Worm (Caenorhabditis elegans) whole organism, midembryonic: ENCODE results near the gene ins-31.

Source experiments
- T22C8.4 ChIP-seq: fragments of 200-800 bp; sonication (Bioruptor generic); IDR thresholded peaks from 2 replicates; pipeline ENCODE4 v1.3.6; 2022; ENCODE audit warnings: missing genetic modification characterization, missing compliant biosample characterization
- cog-1 ChIP-seq: sonication (generic microtip); optimal IDR thresholded peaks from 2 replicates; lab custom pipeline; 2016; ENCODE audit warnings: missing genetic modification characterization, missing compliant biosample characterization
- flt-1 ChIP-seq: fragments of 200-800 bp; sonication (Bioruptor generic); IDR thresholded peaks from 2 replicates; pipeline ENCODE4 v1.3.6; 2022; ENCODE audit warnings: missing genetic modification characterization, missing compliant biosample characterization
- klf-2 ChIP-seq: fragments of 200-800 bp; sonication (Bioruptor generic); conservative IDR thresholded peaks from 2 replicates; pipeline ENCODE4 v1.3.6; 2022; ENCODE audit warnings: missing genetic modification reagents, missing genetic modification characterization, missing compliant biosample characterization
- med-1 ChIP-seq: sonication (generic microtip); optimal IDR thresholded peaks from 2 replicates; lab custom pipeline; 2017; ENCODE audit warnings: missing genetic modification characterization, mild to moderate bottlenecking, missing compliant biosample characterization, antibody characterized with exemption, missing genetic modification reagents; ENCODE audit not compliant: insufficient read depth
- ref-1 ChIP-seq: fragments of 200-800 bp; sonication (Bioruptor generic); conservative IDR thresholded peaks from 2 replicates; pipeline ENCODE4 v1.3.6; 2022; ENCODE audit warnings: missing genetic modification reagents, missing genetic modification characterization, missing compliant biosample characterization
- tab-1 ChIP-seq: fragments of 200-800 bp; sonication (Bioruptor generic); IDR thresholded peaks from 2 replicates; pipeline ENCODE4 v1.3.6; 2022; ENCODE audit warnings: missing genetic modification characterization, missing compliant biosample characterization
- ztf-23 ChIP-seq: fragments of 200-800 bp; sonication (Bioruptor generic); IDR thresholded peaks from 2 replicates; pipeline ENCODE4 v1.3.6; 2022; ENCODE audit warnings: missing genetic modification reagents, missing genetic modification characterization, missing compliant biosample characterization
- ztf-29 ChIP-seq: fragments of 200-800 bp; sonication (Bioruptor generic); IDR thresholded peaks from 2 replicates; pipeline ENCODE4 v1.3.6; 2022; ENCODE audit warnings: missing genetic modification reagents, missing genetic modification characterization, missing compliant biosample characterization

ins-31 gene

ce11 chrII:3126741-3127140, at the start of gene ins-31:
Gene ins-31, plus strand, starts transcription at chrII:3127041.
- 0 out of 2 replicates have a peak, but pooled peaks have one; percentile 32 for TF ChIP-seq ztf-23 (GFP tag; lab: Robert Waterston, UW)

- no peak for TF ChIP-seq flt-1
These were observed 48.3 kb upstream of the ins-31 start, which contains the start of gene copb-1 for ce11 chrII:3078496-3078895. Gene copb-1, plus strand, starts transcription at chrII:3078796.

DNA sequence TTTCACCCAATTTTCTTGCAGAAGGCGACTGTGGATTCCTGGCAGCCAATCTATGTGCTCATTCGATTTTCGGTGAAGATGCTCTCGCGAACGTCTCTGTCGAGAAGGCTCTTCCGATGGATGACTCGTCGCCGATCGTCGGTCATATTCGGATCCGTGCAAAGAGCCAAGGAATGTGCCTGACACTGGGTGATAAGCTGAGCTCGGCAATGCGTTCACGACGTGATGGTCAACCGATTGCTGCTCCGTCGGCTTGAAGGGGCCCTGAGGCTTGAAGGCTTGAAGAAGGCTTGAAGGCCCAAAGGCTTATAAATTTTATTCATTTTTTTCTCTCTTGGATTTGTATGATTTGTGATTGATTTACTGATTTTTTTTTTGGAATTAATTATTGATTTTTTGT, 39.7 kb upstream of the ins-31 start:
- TF ChIP-seq ztf-23 (GFP tag; lab: Robert Waterston, UW) (no peak), ztf-29 (GFP tag; lab: Robert Waterston, UW) (no peak), tab-1 (GFP tag; lab: Robert Waterston, UW) (no peak), flt-1 (no peak), T22C8.4 (GFP tag; lab: Robert Waterston, UW) (no peak), cog-1 (tag; lab: Kevin White, UChicago) (no peak), med-1 (GFP tag; lab: Kevin White, UChicago) (no peak), ref-1 (GFP tag; lab: Robert Waterston, UW) (no peak), klf-2 (GFP tag; lab: Robert Waterston, UW) (no peak)

- TF ChIP-seq cog-1 (tag; lab: Kevin White, UChicago) (no peak), ztf-29 (GFP tag; lab: Robert Waterston, UW) (no peak), med-1 (GFP tag; lab: Kevin White, UChicago) (no peak), flt-1 (no peak), ztf-23 (GFP tag; lab: Robert Waterston, UW) (no peak), T22C8.4 (GFP tag; lab: Robert Waterston, UW) (no peak), ref-1 (GFP tag; lab: Robert Waterston, UW) (no peak), klf-2 (GFP tag; lab: Robert Waterston, UW) (no peak), tab-1 (GFP tag; lab: Robert Waterston, UW) (no peak)
These were observed 35.6 kb upstream of the ins-31 start, which contains the start of gene srg-21 for ce11 chrII:3091268-3091667. Gene srg-21, minus strand, starts transcription at chrII:3091368.

- TF ChIP-seq T22C8.4 (GFP tag; lab: Robert Waterston, UW) (no peak), klf-2 (GFP tag; lab: Robert Waterston, UW) (no peak), ref-1 (GFP tag; lab: Robert Waterston, UW) (no peak), med-1 (GFP tag; lab: Kevin White, UChicago) (no peak), ztf-29 (GFP tag; lab: Robert Waterston, UW) (no peak), tab-1 (GFP tag; lab: Robert Waterston, UW) (no peak), flt-1 (no peak), cog-1 (tag; lab: Kevin White, UChicago) (no peak), ztf-23 (GFP tag; lab: Robert Waterston, UW) (no peak)
These were observed 33.5 kb upstream of the ins-31 start, which contains the start of gene srg-22 for ce11 chrII:3093352-3093751. Gene srg-22, minus strand, starts transcription at chrII:3093452.

- TF ChIP-seq tab-1 (GFP tag; lab: Robert Waterston, UW) (no peak), flt-1 (no peak), ztf-23 (GFP tag; lab: Robert Waterston, UW) (no peak), ref-1 (GFP tag; lab: Robert Waterston, UW) (no peak), T22C8.4 (GFP tag; lab: Robert Waterston, UW) (no peak), cog-1 (tag; lab: Kevin White, UChicago) (no peak), med-1 (GFP tag; lab: Kevin White, UChicago) (no peak)
These were observed 30.8 kb upstream of the ins-31 start, which contains the start of gene srg-23 for ce11 chrII:3096060-3096459. Gene srg-23, minus strand, starts transcription at chrII:3096160.

DNA sequence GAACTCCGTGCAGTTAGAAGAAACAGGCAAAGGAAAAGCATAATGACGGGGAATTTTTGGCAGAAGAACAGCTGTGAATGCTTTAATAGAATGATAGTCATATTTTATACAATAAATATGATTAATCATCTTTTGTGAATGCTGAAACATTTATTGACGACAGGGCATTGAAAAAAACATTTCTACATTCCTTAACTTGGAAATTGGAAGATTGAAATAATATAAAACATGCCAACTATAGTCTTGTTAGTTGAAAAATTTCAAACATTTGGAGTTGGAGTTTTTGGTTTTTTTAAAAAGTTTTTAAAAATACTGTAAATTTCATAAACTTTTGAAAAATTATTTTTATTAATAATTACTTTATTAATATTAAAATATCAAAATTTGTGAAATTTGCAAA, 30.0 kb upstream of the ins-31 start, which contains the start of gene Y25C1A.14:
Gene Y25C1A.14, minus strand, starts transcription at position 101 of the 400 bp plus-strand sequence.
- TF ChIP-seq ztf-23 (GFP tag; lab: Robert Waterston, UW) = no peak
- TF ChIP-seq ztf-29 (GFP tag; lab: Robert Waterston, UW) = no peak
- TF ChIP-seq T22C8.4 (GFP tag; lab: Robert Waterston, UW) = no peak
- TF ChIP-seq cog-1 (tag; lab: Kevin White, UChicago) = no peak
- no peak for TF ChIP-seq tab-1 (GFP tag; lab: Robert Waterston, UW)
- no peak for TF ChIP-seq flt-1
- no peak for TF ChIP-seq klf-2 (GFP tag; lab: Robert Waterston, UW)
- no peak for TF ChIP-seq ref-1 (GFP tag; lab: Robert Waterston, UW)
- TF ChIP-seq med-1 (GFP tag; lab: Kevin White, UChicago) = no peak

DNA sequence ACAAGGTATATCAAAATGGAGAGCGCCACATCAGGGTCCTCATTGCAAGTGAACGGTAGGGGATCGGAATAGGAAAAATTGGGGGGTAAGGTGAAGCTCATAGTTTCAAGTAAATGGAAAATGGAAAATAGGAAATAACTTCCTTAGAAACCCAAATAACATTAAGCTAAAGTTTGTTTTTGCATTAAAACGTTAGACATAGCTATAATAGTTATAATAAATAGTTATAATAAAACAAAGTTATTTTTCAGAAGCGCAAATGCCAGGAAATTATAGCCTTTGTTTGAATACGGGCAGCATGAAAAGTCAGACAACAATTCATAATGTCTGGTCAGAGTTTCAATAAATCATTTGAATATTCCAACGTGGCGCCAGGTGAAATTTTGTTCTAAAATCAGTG, 26.3 kb upstream of the ins-31 start, which contains the start of gene srg-24:
Gene srg-24, minus strand, starts transcription at position 101 of the 400 bp plus-strand sequence.
- TF ChIP-seq cog-1 (tag; lab: Kevin White, UChicago) = no peak

ce11 chrII:3102018-3102417, 24.8 kb upstream of the ins-31 start, which contains the start of gene clec-121:
Gene clec-121, plus strand, starts transcription at chrII:3102318.
- no peak for TF ChIP-seq tab-1 (GFP tag; lab: Robert Waterston, UW)
- TF ChIP-seq ref-1 (GFP tag; lab: Robert Waterston, UW) = no peak
- no peak for TF ChIP-seq ztf-29 (GFP tag; lab: Robert Waterston, UW)
- TF ChIP-seq T22C8.4 (GFP tag; lab: Robert Waterston, UW) = no peak
- TF ChIP-seq klf-2 (GFP tag; lab: Robert Waterston, UW) = no peak
- no peak for TF ChIP-seq cog-1 (tag; lab: Kevin White, UChicago)
- no peak for TF ChIP-seq med-1 (GFP tag; lab: Kevin White, UChicago)
- no peak for TF ChIP-seq ztf-23 (GFP tag; lab: Robert Waterston, UW)
- TF ChIP-seq flt-1 = no peak

DNA sequence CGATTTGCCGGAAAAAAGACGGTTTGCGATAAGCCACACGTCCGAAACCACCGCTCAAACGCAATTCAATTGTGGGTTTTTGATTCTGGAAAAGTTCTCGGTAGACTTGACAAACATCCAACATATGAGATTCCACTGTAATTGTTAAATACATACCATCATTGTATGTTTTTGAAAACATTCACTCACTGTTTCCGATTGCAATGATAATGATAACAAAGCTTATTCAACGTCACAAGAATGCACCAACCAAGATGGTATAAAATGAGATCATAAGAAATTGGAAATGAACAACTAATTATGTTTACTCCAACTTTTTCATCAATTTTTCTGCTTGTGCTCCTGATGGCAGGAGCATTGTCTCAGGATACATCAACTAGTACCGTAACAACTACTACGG, 21.1 kb upstream of the ins-31 start, which contains the start of gene clec-122:
Gene clec-122, plus strand, starts transcription at position 301 of the 400 bp plus-strand sequence.
- TF ChIP-seq tab-1 (GFP tag; lab: Robert Waterston, UW) = no peak
- TF ChIP-seq flt-1 = no peak
- no peak for TF ChIP-seq med-1 (GFP tag; lab: Kevin White, UChicago)
- no peak for TF ChIP-seq ref-1 (GFP tag; lab: Robert Waterston, UW)
- TF ChIP-seq ztf-23 (GFP tag; lab: Robert Waterston, UW) = no peak
